Fruit fly (Drosophila melanogaster): Measurements from ENCODE around the gene EndoA.

EndoA gene

dm6 chr3R:18913856-18914593 is 7.6 kb downstream of the EndoA start (continued):
- TF ChIP-seq Drgx (GFP tag; IDR thresholded peaks at IDR 0.05) (peak; percentile 58), cad (GFP tag; optimal IDR thresholded peaks at IDR 0.05) (no peak), CG13894 (tag; optimal IDR thresholded peaks at IDR 0.05) (no peak), Dad (GFP tag; optimal IDR thresholded peaks at IDR 0.05) (no peak), Sin3A (optimal IDR thresholded peaks at IDR 0.05) (no peak), CG30403 (GFP tag; optimal IDR thresholded peaks at IDR 0.05) (peak; percentile 36), CG32532 (GFP tag; IDR thresholded peaks at IDR 0.05) (peak; percentile 23; the same call in 1 of the 2 replicates), CG11723 (GFP tag; optimal IDR thresholded peaks at IDR 0.05) (no peak), Ravus (GFP tag; IDR thresholded peaks at IDR 0.05) (no peak; the same call in 1 of the 2 replicates), CG13424 (tag; optimal IDR thresholded peaks at IDR 0.05) (peak; percentile 31), Eip74EF (GFP tag; optimal IDR thresholded peaks at IDR 0.05) (no peak), sisA (GFP tag; IDR thresholded peaks at IDR 0.05) (no peak), tin (GFP tag; optimal IDR thresholded peaks at IDR 0.05) (no peak), CG12391 (tag; optimal IDR thresholded peaks at IDR 0.05) (no peak), CG8359 (GFP tag; optimal IDR thresholded peaks at IDR 0.05; ENCODE audit: borderline replicate concordance) (no peak), fd64A (GFP tag; optimal IDR thresholded peaks at IDR 0.05) (no peak), CG18764 (GFP tag; optimal IDR thresholded peaks at IDR 0.05) (no peak), pho (GFP tag; optimal IDR thresholded peaks at IDR 0.05) (no peak), CG1529 (GFP tag; optimal IDR thresholded peaks at IDR 0.05) (no peak), TFAM (GFP tag; optimal IDR thresholded peaks at IDR 0.05) (no peak), CG12942 (GFP tag; optimal IDR thresholded peaks at IDR 0.05) (no peak), slou (GFP tag; optimal IDR thresholded peaks at IDR 0.05) (no peak), Tbp (GFP tag; optimal IDR thresholded peaks at IDR 0.05) (no peak), mam (GFP tag; optimal IDR thresholded peaks at IDR 0.05) (no peak), CG11456 (GFP tag; IDR thresholded peaks at IDR 0.05) (no peak), Meics (GFP tag; optimal IDR thresholded peaks at IDR 0.05) (no peak), CG9727 (GFP tag; optimal IDR thresholded peaks at IDR 0.05) (no peak), CG14014 (GFP tag; IDR thresholded peaks at IDR 0.05) (peak; percentile 28; the same call in 1 of the 2 replicates), disco-r (GFP tag; optimal IDR thresholded peaks at IDR 0.05) (no peak), aop (GFP tag; IDR thresholded peaks at IDR 0.05) (no peak), Scr (GFP tag; IDR thresholded peaks at IDR 0.05; ENCODE audit: partially characterized antibody) (no peak), schlank (tag; optimal IDR thresholded peaks at IDR 0.05) (no peak), CG3407 (GFP tag; optimal IDR thresholded peaks at IDR 0.05) (no peak), Abd-B (GFP tag; optimal IDR thresholded peaks at IDR 0.05) (no peak), CG17328 (GFP tag; IDR thresholded peaks at IDR 0.05) (no peak), run (tag; optimal IDR thresholded peaks at IDR 0.05) (no peak), Stat92E (GFP tag; optimal IDR thresholded peaks at IDR 0.05) (no peak), CG12769 (tag; optimal IDR thresholded peaks at IDR 0.05) (no peak), CG15073 (GFP tag; optimal IDR thresholded peaks at IDR 0.05) (no peak), Bdp1 (GFP tag; optimal IDR thresholded peaks at IDR 0.05) (no peak), CG32767 (GFP tag; IDR thresholded peaks at IDR 0.05) (no peak), CG9876 (GFP tag; optimal IDR thresholded peaks at IDR 0.05) (no peak), Ets65A (GFP tag) (no peak), her (GFP tag; optimal IDR thresholded peaks at IDR 0.05) (no peak), chinmo (GFP tag; IDR thresholded peaks at IDR 0.05; ENCODE audit: partially characterized antibody) (peak; percentile 46; the same call in 1 of the 4 replicates), Vsx1 (GFP tag; optimal IDR thresholded peaks at IDR 0.05) (no peak), fu2 (GFP tag; optimal IDR thresholded peaks at IDR 0.05) (no peak), CG31224 (GFP tag; IDR thresholded peaks at IDR 0.05) (peak; percentile 18; the same call in 1 of the 2 replicates), dan (GFP tag; IDR thresholded peaks at IDR 0.05) (no peak), Atf6 (GFP tag; IDR thresholded peaks at IDR 0.05) (no peak), inv (GFP tag; IDR thresholded peaks at IDR 0.05; ENCODE audit: partially characterized antibody) (no peak)

Data from whole organism, embryonic.